Worm (Caenorhabditis elegans) whole organism, L2 larva: ENCODE results near the gene slc-25A18.2.

Experiments used
- F13H6.1 ChIP-seq: sonication (generic microtip); optimal IDR thresholded peaks from 2 replicates; lab custom pipeline; 2016; ENCODE audit warnings: missing genetic modification characterization, missing compliant biosample characterization
- R02D3.7 ChIP-seq: fragments of 150-350 bp; optimal IDR thresholded peaks from 2 replicates; lab custom pipeline; 2014; ENCODE audit warnings: missing biosample characterization, missing genetic modification characterization
- blmp-1 ChIP-seq: sonication (generic microtip); optimal IDR thresholded peaks from 2 replicates; lab custom pipeline; 2017; ENCODE audit warnings: missing genetic modification characterization, mild to moderate bottlenecking, missing compliant biosample characterization, antibody characterized with exemption, moderate library complexity; ENCODE audit not compliant: insufficient read depth
- ceh-16 ChIP-seq: fragments of 150-350 bp; optimal IDR thresholded peaks from 2 replicates; lab custom pipeline; 2014; ENCODE audit warnings: missing biosample characterization, missing genetic modification characterization
- ceh-82 ChIP-seq: fragments of 150-350 bp; optimal IDR thresholded peaks from 2 replicates; lab custom pipeline; 2014; ENCODE audit warnings: missing biosample characterization, missing genetic modification characterization
- crh-2 ChIP-seq: sonication (generic microtip); optimal IDR thresholded peaks from 2 replicates; lab custom pipeline; 2017; ENCODE audit warnings: missing biosample characterization, missing genetic modification characterization
- elt-1 ChIP-seq: fragments of 150-350 bp; optimal IDR thresholded peaks from 2 replicates; lab custom pipeline; 2014; ENCODE audit warnings: missing biosample characterization, missing genetic modification characterization
- fos-1 ChIP-seq: fragments of 150-350 bp; optimal IDR thresholded peaks from 2 replicates; lab custom pipeline; 2014; ENCODE audit warnings: missing biosample characterization, missing genetic modification characterization
- lin-11 ChIP-seq: fragments of 150-350 bp; sonication (generic microtip); optimal IDR thresholded peaks from 2 replicates; lab custom pipeline; 2014; ENCODE audit warnings: missing biosample characterization, missing genetic modification characterization, inconsistent platforms, mixed read lengths
- lin-13 ChIP-seq: fragments of 150-350 bp; optimal IDR thresholded peaks from 2 replicates; lab custom pipeline; 2014; ENCODE audit warnings: missing biosample characterization, missing genetic modification reagents, missing genetic modification characterization
- lin-39 ChIP-seq: fragments of 150-350 bp; optimal IDR thresholded peaks from 2 replicates; lab custom pipeline; 2014; ENCODE audit warnings: missing biosample characterization, missing genetic modification reagents, missing genetic modification characterization
- lsy-2 ChIP-seq, 2 experiments: fragments of 150-350 bp in 1 of 2; sonication (generic microtip) in 1 of 2; optimal IDR thresholded peaks; 2 replicates each; lab custom pipeline; 2014 to 2017; ENCODE audit warnings: missing biosample characterization in 2 of 2, missing genetic modification characterization in 2 of 2
- mab-5 ChIP-seq: fragments of 150-350 bp; optimal IDR thresholded peaks from 2 replicates; lab custom pipeline; 2014; ENCODE audit warnings: missing biosample characterization, missing genetic modification characterization
- mbf-1 ChIP-seq: sonication (generic microtip); optimal IDR thresholded peaks from 2 replicates; lab custom pipeline; 2017; ENCODE audit warnings: missing biosample characterization, missing genetic modification characterization
- mdl-1 ChIP-seq, 2 experiments: fragments of 150-350 bp in 1 of 2; sonication (generic microtip) in 1 of 2; optimal IDR thresholded peaks; 2 replicates each; lab custom pipeline; 2017; ENCODE audit warnings: missing biosample characterization in 2 of 2, missing genetic modification characterization in 2 of 2
- nhr-11 ChIP-seq: fragments of 150-350 bp; optimal IDR thresholded peaks from 2 replicates; lab custom pipeline; 2014; ENCODE audit warnings: missing biosample characterization, missing genetic modification characterization
- nhr-12 ChIP-seq: fragments of 150-350 bp; optimal IDR thresholded peaks from 2 replicates; lab custom pipeline; 2014; ENCODE audit warnings: missing biosample characterization, missing genetic modification characterization
- nhr-129 ChIP-seq: fragments of 150-350 bp; optimal IDR thresholded peaks from 2 replicates; lab custom pipeline; 2014; ENCODE audit warnings: missing biosample characterization, missing genetic modification characterization
- nhr-21 ChIP-seq: fragments of 150-350 bp; optimal IDR thresholded peaks from 2 replicates; lab custom pipeline; 2014; ENCODE audit warnings: missing biosample characterization, missing genetic modification characterization
- nhr-237 ChIP-seq: fragments of 150-350 bp; optimal IDR thresholded peaks from 2 replicates; lab custom pipeline; 2014; ENCODE audit warnings: missing biosample characterization, missing genetic modification characterization
- nhr-77 ChIP-seq: fragments of 150-350 bp; optimal IDR thresholded peaks from 2 replicates; lab custom pipeline; 2014; ENCODE audit warnings: missing biosample characterization, missing genetic modification characterization
- peb-1 ChIP-seq: fragments of 150-350 bp; optimal IDR thresholded peaks from 2 replicates; lab custom pipeline; 2014; ENCODE audit warnings: missing biosample characterization, missing genetic modification characterization
- sem-4 ChIP-seq: fragments of 150-350 bp; optimal IDR thresholded peaks from 2 replicates; lab custom pipeline; 2014; ENCODE audit warnings: missing biosample characterization, missing genetic modification reagents, missing genetic modification characterization
- skn-1 ChIP-seq: sonication (generic microtip); optimal IDR thresholded peaks from 2 replicates; lab custom pipeline; 2017; ENCODE audit warnings: missing biosample characterization, missing genetic modification characterization
- sma-3 ChIP-seq: sonication (generic microtip); optimal IDR thresholded peaks from 2 replicates; lab custom pipeline; 2016; ENCODE audit warnings: missing genetic modification reagents, missing genetic modification characterization, missing compliant biosample characterization
- sma-9 ChIP-seq, 2 experiments: fragments of 150-350 bp in 1 of 2; sonication (generic microtip) in 1 of 2; optimal IDR thresholded peaks; 2 replicates each; lab custom pipeline; 2014 to 2016; ENCODE audit warnings: missing genetic modification characterization in 2 of 2, mild to moderate bottlenecking in 1 of 2, missing biosample characterization in 1 of 2, missing compliant biosample characterization in 1 of 2, missing genetic modification reagents in 1 of 2, moderate library complexity in 1 of 2
- unc-39 ChIP-seq: fragments of 150-350 bp; optimal IDR thresholded peaks from 2 replicates; lab custom pipeline; 2014; ENCODE audit warnings: missing biosample characterization, missing genetic modification characterization
- unc-55 ChIP-seq: fragments of 150-350 bp; sonication (generic microtip); optimal IDR thresholded peaks from 3 replicates; lab custom pipeline; 2014; ENCODE audit warnings: missing biosample characterization, missing genetic modification reagents, missing genetic modification characterization
- zag-1 ChIP-seq: fragments of 150-350 bp; optimal IDR thresholded peaks from 2 replicates; lab custom pipeline; 2014; ENCODE audit warnings: missing biosample characterization, missing genetic modification characterization
- ztf-1 ChIP-seq: fragments of 200-800 bp; sonication (Bioruptor generic); conservative IDR thresholded peaks from 2 replicates; pipeline ENCODE4 v1.3.6; 2022; ENCODE audit warnings: missing genetic modification characterization, missing compliant biosample characterization
- ztf-11 ChIP-seq: sonication (generic microtip); optimal IDR thresholded peaks from 2 replicates; lab custom pipeline; 2017; ENCODE audit warnings: missing biosample characterization, missing genetic modification characterization

Gene slc-25A18.2

ce11 chrIV:7486201-7486947 is 11.5 kb downstream of the slc-25A18.2 start, which contains the start of the genes his-61 and his-62 (continued):
- peak; percentile 73 for TF ChIP-seq F13H6.1
- peak; percentile 74 for TF ChIP-seq lin-13
- no peak for TF ChIP-seq nhr-11 (tag; lab: Kevin White, UChicago)
- peak; percentile 49 for TF ChIP-seq unc-55 (GFP tag; lab: Kevin White, UChicago)
- TF ChIP-seq ceh-16: peak; percentile 51
- TF ChIP-seq elt-1: no peak
- peak; percentile 52 for TF ChIP-seq sma-3
- TF ChIP-seq nhr-129 (tag; lab: Kevin White, UChicago): peak; percentile 24
- no peak for TF ChIP-seq blmp-1 (tag; lab: Kevin White, UChicago)
- TF ChIP-seq peb-1: no peak
- TF ChIP-seq lsy-2 (tag; optimal IDR thresholded peaks at IDR 0.05; lab: Kevin White, UChicago): peak; percentile 2 to 65

ce11 chrIV:7487554-7488456 is 13.0 kb downstream of the slc-25A18.2 start, which contains the start of the genes his-60 and his-59:
TSS of gene his-60 (minus strand) at chrIV:7487992.
TSS of gene his-59 (plus strand) at chrIV:7488249.
- TF ChIP-seq nhr-21 (tag; lab: Kevin White, UChicago) (no peak), crh-2 (peak; percentile 19), sma-3 (peak; percentile 12), sem-4 (tag; lab: Kevin White, UChicago) (peak; percentile 11), unc-39 (tag; lab: Kevin White, UChicago) (no peak), lin-13 (peak; percentile 29), mdl-1 (tag; optimal IDR thresholded peaks at IDR 0.05; lab: Kevin White, UChicago) (no peak), sma-9 (GFP tag; optimal IDR thresholded peaks at IDR 0.05; lab: Kevin White, UChicago) (peak; percentile 63), sma-9 (tag; optimal IDR thresholded peaks at IDR 0.05; lab: Kevin White, UChicago) (no peak), mab-5 (tag; lab: Kevin White, UChicago) (peak; percentile 58), fos-1 (peak; percentile 2), ceh-16 (peak; percentile 96)

- no peak for TF ChIP-seq sma-9 (GFP tag; optimal IDR thresholded peaks at IDR 0.05; lab: Kevin White, UChicago)
- no peak for TF ChIP-seq sma-9 (tag; optimal IDR thresholded peaks at IDR 0.05; lab: Kevin White, UChicago)
- TF ChIP-seq skn-1: no peak
- TF ChIP-seq nhr-11 (tag; lab: Kevin White, UChicago): no peak
- no peak for TF ChIP-seq fos-1
- TF ChIP-seq lin-11 (tag; lab: Kevin White, UChicago): no peak
- no peak for TF ChIP-seq mab-5 (tag; lab: Kevin White, UChicago)
- no peak for TF ChIP-seq R02D3.7 (tag; lab: Kevin White, UChicago)
- TF ChIP-seq nhr-77: no peak
These were observed 13.6 kb downstream of the slc-25A18.2 start for ce11 chrIV:7488457-7488783.

DNA sequence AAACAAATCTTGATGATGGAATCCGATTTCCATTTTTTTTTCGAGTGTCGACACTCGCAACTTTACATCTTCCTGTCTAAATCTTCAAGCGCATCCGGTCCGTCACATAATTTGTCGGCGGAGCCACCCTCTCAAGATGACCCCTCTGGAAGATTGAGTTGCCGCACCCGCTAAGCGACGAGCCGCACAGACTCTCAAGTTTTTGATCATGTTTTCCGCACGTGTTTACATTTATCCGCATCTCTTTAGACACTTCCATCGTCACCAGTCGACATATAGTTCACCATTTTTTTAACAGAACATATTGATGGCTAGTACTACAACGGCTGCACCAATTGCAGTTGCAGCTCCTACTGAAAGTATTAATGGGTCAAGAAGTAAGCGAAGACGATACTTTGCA is 16.6 kb downstream of the slc-25A18.2 start, which contains the start of gene F55G1.1:
TSS of gene F55G1.1 (plus strand) at position 301 of the 400 bp plus-strand sequence.
- no peak for TF ChIP-seq crh-2

ce11 chrIV:7497205-7497604 is 22.4 kb downstream of the slc-25A18.2 start:
- TF ChIP-seq sma-3 (no peak), peb-1 (no peak), zag-1 (tag; lab: Kevin White, UChicago) (no peak), skn-1 (no peak), nhr-237 (tag; lab: Kevin White, UChicago) (no peak), ceh-82 (no peak), nhr-77 (no peak), unc-39 (tag; lab: Kevin White, UChicago) (no peak), fos-1 (peak; percentile 39), nhr-12 (no peak), sma-9 (GFP tag; optimal IDR thresholded peaks at IDR 0.05; lab: Kevin White, UChicago) (peak; percentile 43), sma-9 (tag; optimal IDR thresholded peaks at IDR 0.05; lab: Kevin White, UChicago) (no peak), nhr-11 (tag; lab: Kevin White, UChicago) (no peak), lin-39 (tag; lab: Kevin White, UChicago) (no peak), ztf-1 (GFP tag; lab: Robert Waterston, UW) (no peak), nhr-129 (tag; lab: Kevin White, UChicago) (no peak), ztf-11 (no peak), mbf-1 (tag; lab: Kevin White, UChicago) (no peak)
